Worm (Caenorhabditis elegans): ENCODE results near the gene F21D5.4.
"Not testable (repeated sequence)": the region's sequence is repeated elsewhere in the genome, so short reads cannot be mapped to it uniquely, and the experiment has no call there.

F21D5.4 gene

ce11 chrIV:8782172-8782571 lies 44.3 kb downstream of the F21D5.4 start (continued):
- TF ChIP-seq C34F6.9 (tag; optimal IDR thresholded peaks at IDR 0.05): peak; percentile 88

- TF ChIP-seq C34F6.9 (tag; optimal IDR thresholded peaks at IDR 0.05): peak; percentile 24
- peak; percentile 48 for TF ChIP-seq unc-55 (GFP tag; optimal IDR thresholded peaks at IDR 0.05)
- TF ChIP-seq nhr-25 (tag; optimal IDR thresholded peaks at IDR 0.05): no peak
- TF ChIP-seq ztf-1 (GFP tag; conservative IDR thresholded peaks at IDR 0.05): no peak
Observed at ce11 chrIV:8784855-8785327, 47.0 kb downstream of the F21D5.4 start, which contains the start of gene C33D9.13. TSS of gene C33D9.13 (minus strand) at chrIV:8785277.

DNA sequence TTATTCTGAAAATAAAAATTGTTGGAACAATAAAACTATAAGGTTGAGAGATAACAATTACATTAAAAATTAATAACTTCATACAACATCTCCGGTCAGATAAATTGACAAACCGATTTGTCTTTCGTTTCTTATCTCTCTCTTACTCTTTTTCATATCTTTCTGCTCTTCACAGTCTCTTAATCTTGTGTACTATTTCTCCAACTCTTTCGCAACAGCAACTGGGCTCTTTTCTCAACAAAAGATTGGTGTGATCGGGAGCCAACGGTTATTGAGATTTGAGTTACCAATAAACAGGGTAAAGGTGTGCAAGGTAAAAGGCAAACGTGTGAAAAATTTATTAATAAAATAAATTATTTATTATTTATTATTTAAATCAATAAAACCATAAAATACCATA lies 48.8 kb downstream of the F21D5.4 start, which contains the start of gene C33D9.8:
TSS of gene C33D9.8 (minus strand) at position 99 of the 400 bp plus-strand sequence.
- TF ChIP-seq unc-55 (GFP tag; optimal IDR thresholded peaks at IDR 0.05) (peak; percentile 60), nhr-77 (tag; optimal IDR thresholded peaks at IDR 0.05) (no peak), lsy-2 (tag; optimal IDR thresholded peaks at IDR 0.05) (peak in 1 of 2 experiments; percentile 30), C34F6.9 (tag; optimal IDR thresholded peaks at IDR 0.05) (peak; percentile 40)

DNA sequence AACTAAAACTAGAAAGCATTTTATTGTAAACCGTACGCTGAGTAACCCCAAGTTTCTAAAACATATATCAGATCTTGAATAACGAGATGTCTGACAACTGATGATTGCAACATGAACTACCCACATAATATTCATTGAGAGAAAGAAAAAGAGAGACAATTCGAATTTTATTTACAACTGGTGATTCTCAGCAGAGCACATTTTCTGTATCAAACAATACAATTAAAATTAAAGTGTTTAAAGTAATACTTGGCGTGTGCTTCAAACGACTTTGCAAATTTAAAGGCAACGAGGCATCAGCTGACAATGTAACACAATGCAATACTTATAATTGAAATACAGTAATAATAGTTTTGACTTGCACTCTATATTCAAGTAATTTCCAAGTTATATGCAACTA lies 50.2 kb downstream of the F21D5.4 start, which contains the start of gene C33D9.10:
TSS of gene C33D9.10 (minus strand) at position 101 of the 400 bp plus-strand sequence.
- not testable (repeated sequence) for TF ChIP-seq F13H6.1 (tag; optimal IDR thresholded peaks at IDR 0.05); ceh-16 (tag; optimal IDR thresholded peaks at IDR 0.05); unc-62 (GFP tag; optimal IDR thresholded peaks at IDR 0.05)

All from whole organism, L2 larva.